Worm (Caenorhabditis elegans) whole organism, mixed stage, embryonic: ENCODE data around the gene C45H4.21.

Source experiments
- M03D4.4 ChIP-seq: sonication (generic microtip); optimal IDR thresholded peaks from 2 replicates; lab custom pipeline; 2017; ENCODE audit warnings: mild to moderate bottlenecking, missing genetic modification characterization, missing compliant biosample characterization
- bed-3 ChIP-seq: fragments of 200-800 bp; sonication (Bioruptor generic); optimal IDR thresholded peaks from 3 replicates; lab custom pipeline; 2018; ENCODE audit warnings: mild to moderate bottlenecking, missing genetic modification characterization, moderate library complexity, missing compliant biosample characterization
- blmp-1 ChIP-seq: fragments of 150-350 bp; optimal IDR thresholded peaks from 2 replicates; lab custom pipeline; 2014; ENCODE audit warnings: missing biosample characterization, missing genetic modification characterization
- ceh-39 ChIP-seq: fragments of 150-350 bp; optimal IDR thresholded peaks from 2 replicates; lab custom pipeline; 2014; ENCODE audit warnings: missing biosample characterization, missing genetic modification characterization
- ceh-43 ChIP-seq: fragments of 200-800 bp; sonication (Bioruptor generic); optimal IDR thresholded peaks from 2 replicates; lab custom pipeline; 2018; ENCODE audit warnings: mild to moderate bottlenecking, missing genetic modification characterization, moderate library complexity, missing compliant biosample characterization
- ceh-83 ChIP-seq: fragments of 200-800 bp; sonication (Bioruptor generic); optimal IDR thresholded peaks from 2 replicates; lab custom pipeline; 2018; ENCODE audit warnings: mild to moderate bottlenecking, missing genetic modification characterization, missing compliant biosample characterization
- ces-1 ChIP-seq: fragments of 150-350 bp; optimal IDR thresholded peaks from 2 replicates; lab custom pipeline; 2014; ENCODE audit warnings: missing biosample characterization, missing genetic modification reagents, missing genetic modification characterization
- drap-1 ChIP-seq: fragments of 200-800 bp; sonication (Bioruptor generic); optimal IDR thresholded peaks from 3 replicates; lab custom pipeline; 2018; ENCODE audit warnings: mild to moderate bottlenecking, missing genetic modification characterization, missing compliant biosample characterization
- elt-3 ChIP-seq: fragments of 150-350 bp; optimal IDR thresholded peaks from 2 replicates; lab custom pipeline; 2014; ENCODE audit warnings: missing biosample characterization, missing genetic modification characterization
- flh-1 ChIP-seq: fragments of 200-800 bp; sonication (Bioruptor generic); optimal IDR thresholded peaks from 2 replicates; lab custom pipeline; 2018; ENCODE audit warnings: mild to moderate bottlenecking, missing genetic modification characterization, moderate library complexity, missing compliant biosample characterization
- hlh-1 ChIP-seq: fragments of 150-350 bp; optimal IDR thresholded peaks from 2 replicates; lab custom pipeline; 2014; ENCODE audit warnings: missing biosample characterization, missing genetic modification reagents, missing genetic modification characterization
- lin-13 ChIP-seq: fragments of 150-350 bp; optimal IDR thresholded peaks from 2 replicates; lab custom pipeline; 2014; ENCODE audit warnings: missing biosample characterization, missing genetic modification characterization
- lin-32 ChIP-seq: fragments of 200-800 bp; sonication (Bioruptor generic); optimal IDR thresholded peaks from 2 replicates; lab custom pipeline; 2018; ENCODE audit warnings: mild to moderate bottlenecking, missing genetic modification characterization, missing compliant biosample characterization
- lsy-2 ChIP-seq: fragments of 150-350 bp; optimal IDR thresholded peaks from 2 replicates; lab custom pipeline; 2014; ENCODE audit warnings: missing biosample characterization, missing genetic modification characterization
- mab-5 ChIP-seq: fragments of 150-350 bp; optimal IDR thresholded peaks from 2 replicates; lab custom pipeline; 2014; ENCODE audit warnings: missing biosample characterization, missing genetic modification characterization
- mep-1 ChIP-seq: fragments of 150-350 bp; optimal IDR thresholded peaks from 2 replicates; lab custom pipeline; 2017; ENCODE audit warnings: missing biosample characterization, missing genetic modification reagents, missing genetic modification characterization, inconsistent platforms
- mls-2 ChIP-seq: sonication (generic microtip); optimal IDR thresholded peaks from 2 replicates; lab custom pipeline; 2016; ENCODE audit warnings: mild to moderate bottlenecking, missing genetic modification characterization, moderate library complexity, missing compliant biosample characterization
- nhr-12 ChIP-seq: fragments of 150-350 bp; optimal IDR thresholded peaks from 2 replicates; lab custom pipeline; 2014; ENCODE audit warnings: missing biosample characterization, missing genetic modification characterization
- nhr-2 ChIP-seq: fragments of 150-350 bp; optimal IDR thresholded peaks from 2 replicates; lab custom pipeline; 2014; ENCODE audit warnings: missing biosample characterization, missing genetic modification characterization
- nhr-28 ChIP-seq: fragments of 150-350 bp; optimal IDR thresholded peaks from 2 replicates; lab custom pipeline; 2014; ENCODE audit warnings: missing biosample characterization, missing genetic modification characterization
- nhr-76 ChIP-seq: sonication (generic microtip); optimal IDR thresholded peaks from 2 replicates; lab custom pipeline; 2017; ENCODE audit warnings: missing biosample characterization, missing genetic modification characterization
- pha-4 ChIP-seq: fragments of 150-350 bp; optimal IDR thresholded peaks from 2 replicates; lab custom pipeline; 2018; ENCODE audit warnings: missing biosample characterization, missing genetic modification reagents, missing genetic modification characterization
- sem-2 ChIP-seq: fragments of 200-800 bp; sonication (Bioruptor generic); optimal IDR thresholded peaks from 2 replicates; lab custom pipeline; 2018; ENCODE audit warnings: mild to moderate bottlenecking, missing genetic modification characterization, missing compliant biosample characterization
- snpc-4 ChIP-seq: fragments of 150-350 bp; optimal IDR thresholded peaks from 2 replicates; lab custom pipeline; 2014; ENCODE audit warnings: missing biosample characterization, missing genetic modification characterization
- sptf-1 ChIP-seq: sonication (generic microtip); optimal IDR thresholded peaks from 2 replicates; lab custom pipeline; 2017; ENCODE audit warnings: mild to moderate bottlenecking, missing genetic modification characterization, moderate library complexity, missing compliant biosample characterization
- tbx-8 ChIP-seq: fragments of 200-800 bp; sonication (Bioruptor generic); optimal IDR thresholded peaks from 2 replicates; lab custom pipeline; 2018; ENCODE audit warnings: mild to moderate bottlenecking, missing genetic modification characterization, moderate library complexity, missing compliant biosample characterization
- unc-120 ChIP-seq: sonication (generic microtip); optimal IDR thresholded peaks from 2 replicates; lab custom pipeline; 2017; ENCODE audit warnings: missing genetic modification characterization, missing compliant biosample characterization; ENCODE audit not compliant: poor library complexity, severe bottlenecking
- unc-39 ChIP-seq: fragments of 150-350 bp; optimal IDR thresholded peaks from 2 replicates; lab custom pipeline; 2014; ENCODE audit warnings: missing biosample characterization, missing genetic modification characterization
- unc-62 ChIP-seq: fragments of 150-350 bp; optimal IDR thresholded peaks from 2 replicates; lab custom pipeline; 2014; ENCODE audit warnings: missing biosample characterization, missing genetic modification reagents, missing genetic modification characterization
- ztf-11 ChIP-seq: fragments of 150-350 bp; optimal IDR thresholded peaks from 2 replicates; lab custom pipeline; 2014; ENCODE audit warnings: missing biosample characterization, missing genetic modification characterization

The C45H4.21 gene

DNA sequence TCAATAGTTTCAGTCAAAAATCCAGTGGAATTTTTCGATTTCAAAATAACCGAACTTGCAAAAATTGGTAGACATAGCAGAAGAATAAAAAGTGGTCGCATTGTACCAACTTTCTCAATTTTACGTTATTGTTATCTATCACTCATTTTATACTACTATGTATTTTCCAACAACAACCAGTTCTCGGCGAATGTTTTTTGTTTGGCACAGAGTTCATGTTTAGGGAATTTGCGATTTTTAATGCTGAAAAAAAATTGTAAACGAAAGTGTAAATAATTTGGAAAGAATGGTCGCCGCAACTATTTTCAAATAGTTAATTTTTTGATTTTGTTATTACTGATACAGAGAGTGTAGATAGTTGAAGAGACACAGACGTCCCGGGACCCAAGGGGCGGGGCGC lies at the start of gene C45H4.21:
Gene C45H4.21 (minus strand): TSS at position 101 of the 400 bp plus-strand sequence.
- TF ChIP-seq M03D4.4 (tag; lab: Kevin White, UChicago) (no peak), ces-1 (GFP tag; lab: Kevin White, UChicago) (no peak), lin-32 (GFP tag; lab: Kevin White, UChicago) (no peak), ztf-11 (tag; lab: Kevin White, UChicago) (no peak), ceh-83 (GFP tag; lab: Kevin White, UChicago) (no peak), snpc-4 (no peak), unc-120 (no peak), ceh-39 (tag; lab: Kevin White, UChicago) (no peak), mls-2 (no peak)

DNA sequence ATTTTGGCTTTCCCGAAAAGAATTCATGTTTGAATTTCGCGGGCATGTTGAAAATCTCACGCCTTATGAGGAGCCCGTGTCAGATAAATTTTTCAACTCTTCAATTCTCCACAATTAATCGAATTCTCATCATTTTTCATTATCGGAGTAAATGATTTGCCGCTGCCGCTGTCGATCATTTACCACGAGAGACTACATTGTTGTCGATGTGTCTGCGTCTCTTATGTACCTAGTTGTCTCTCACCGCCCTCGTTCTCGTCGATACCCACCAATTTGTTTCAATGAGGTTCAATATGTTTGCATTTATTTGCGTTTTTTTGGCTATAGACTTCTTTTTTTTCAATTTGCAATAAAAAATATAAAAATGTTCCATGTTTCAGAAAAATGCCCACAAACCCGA lies 42.8 kb upstream of the C45H4.21 start, which contains the start of gene nhr-13:
Gene nhr-13 (plus strand): TSS at position 369 of the 400 bp plus-strand sequence.
- no peak for TF ChIP-seq unc-62 (GFP tag; lab: Kevin White, UChicago)
- TF ChIP-seq unc-39 = no peak
- TF ChIP-seq nhr-28 = no peak
- no peak for TF ChIP-seq elt-3
- TF ChIP-seq lsy-2 (tag; lab: Kevin White, UChicago) = no peak
- TF ChIP-seq mab-5 (tag; lab: Kevin White, UChicago) = no peak
- no peak for TF ChIP-seq M03D4.4 (tag; lab: Kevin White, UChicago)
- TF ChIP-seq mep-1 (tag; lab: Kevin White, UChicago) = no peak
- no peak for TF ChIP-seq nhr-76 (tag; lab: Kevin White, UChicago)
- no peak for TF ChIP-seq bed-3 (GFP tag; lab: Kevin White, UChicago)
- no peak for TF ChIP-seq sem-2 (GFP tag; lab: Kevin White, UChicago)
- TF ChIP-seq ceh-83 (GFP tag; lab: Kevin White, UChicago) = no peak
- TF ChIP-seq nhr-12 (tag; lab: Kevin White, UChicago) = no peak
- TF ChIP-seq drap-1 = no peak
- no peak for TF ChIP-seq pha-4

DNA sequence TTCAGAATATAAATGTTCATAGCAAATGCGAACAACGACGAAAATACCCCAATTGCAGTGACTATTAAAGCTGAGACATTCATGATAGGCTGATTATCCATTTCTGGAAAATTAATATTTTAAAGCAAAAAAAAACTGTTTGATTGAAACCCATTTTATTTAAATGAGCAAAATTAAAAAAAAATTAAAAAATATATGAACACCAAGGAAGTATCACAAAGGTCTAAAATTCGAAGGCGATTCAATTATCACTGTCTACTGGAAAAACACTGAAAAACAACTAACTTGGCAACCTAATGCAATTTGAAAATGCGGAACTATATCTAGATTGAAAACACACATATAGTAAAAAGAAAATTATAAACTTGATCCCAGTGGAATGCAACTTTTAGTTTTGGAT lies 41.8 kb upstream of the C45H4.21 start, which contains the start of gene srbc-42:
Gene srbc-42 (minus strand): TSS at position 101 of the 400 bp plus-strand sequence.
- TF ChIP-seq mab-5 (tag; lab: Kevin White, UChicago) = no peak
- TF ChIP-seq sptf-1 = no peak
- no peak for TF ChIP-seq blmp-1 (tag; lab: Kevin White, UChicago)
- no peak for TF ChIP-seq ceh-83 (GFP tag; lab: Kevin White, UChicago)
- no peak for TF ChIP-seq nhr-12 (tag; lab: Kevin White, UChicago)
- TF ChIP-seq flh-1 (GFP tag; lab: Kevin White, UChicago) = no peak
- TF ChIP-seq ceh-39 (tag; lab: Kevin White, UChicago) = no peak
- TF ChIP-seq mls-2 = no peak
- TF ChIP-seq unc-39 = no peak
- no peak for TF ChIP-seq hlh-1 (tag; lab: Kevin White, UChicago)
- TF ChIP-seq bed-3 (GFP tag; lab: Kevin White, UChicago) = no peak

DNA sequence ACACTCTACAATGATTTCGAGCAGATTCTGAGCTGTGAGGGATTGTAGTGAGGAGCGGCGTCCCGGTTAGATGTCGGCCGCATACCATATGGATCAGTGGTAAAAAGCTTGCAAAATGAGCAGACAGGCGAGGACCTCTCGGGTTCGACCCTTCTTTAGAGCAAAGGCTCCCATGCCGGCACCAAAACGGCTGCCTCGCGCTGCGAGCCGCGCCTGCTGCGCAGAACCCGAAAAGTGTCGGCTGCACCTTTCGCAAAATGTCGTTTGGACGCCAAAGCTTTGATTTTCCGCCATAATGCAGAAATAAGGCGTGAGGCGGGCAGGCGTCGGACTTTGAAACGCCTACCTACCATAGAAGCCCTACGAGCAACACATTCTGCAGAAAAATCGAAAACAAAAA lies 41.1 kb upstream of the C45H4.21 start:
- TF ChIP-seq ceh-39 (tag; lab: Kevin White, UChicago) (no peak), M03D4.4 (tag; lab: Kevin White, UChicago) (no peak), mls-2 (no peak), lin-13 (tag; lab: Kevin White, UChicago) (no peak), unc-39 (no peak)

DNA sequence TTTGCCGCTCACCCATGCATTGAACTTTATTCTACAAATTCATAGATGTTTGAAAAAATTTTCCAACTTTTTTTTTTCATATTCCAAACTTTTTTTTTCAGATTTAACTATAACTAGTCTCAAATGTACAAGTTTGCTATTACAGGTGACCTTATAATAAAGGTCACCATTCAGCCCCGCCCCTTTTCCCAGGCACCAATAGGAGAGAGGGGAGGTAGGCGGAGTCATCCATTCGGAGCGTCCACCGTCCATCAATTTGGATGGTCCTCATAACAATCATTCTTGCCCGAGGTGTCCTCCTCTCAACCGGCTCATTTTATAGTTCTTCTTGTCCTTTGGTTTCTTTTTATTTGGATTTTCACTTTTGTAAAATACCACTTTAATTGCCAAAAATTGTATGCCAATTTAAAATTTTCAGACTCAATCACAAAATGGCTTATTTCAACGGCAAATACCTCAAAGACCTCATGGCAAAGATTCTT lies 38.6 kb upstream of the C45H4.21 start, which contains the start of gene Y5H2B.3:
Gene Y5H2B.3 (plus strand): TSS at position 432 of the 482 bp plus-strand sequence.
- no peak for TF ChIP-seq lsy-2 (tag; lab: Kevin White, UChicago)
- no peak for TF ChIP-seq tbx-8
- TF ChIP-seq lin-13 (tag; lab: Kevin White, UChicago) = no peak
- no peak for TF ChIP-seq sem-2 (GFP tag; lab: Kevin White, UChicago)
- TF ChIP-seq mep-1 (tag; lab: Kevin White, UChicago) = no peak
- TF ChIP-seq drap-1 = no peak
- no peak for TF ChIP-seq elt-3
- no peak for TF ChIP-seq ceh-39 (tag; lab: Kevin White, UChicago)
- TF ChIP-seq lin-32 (GFP tag; lab: Kevin White, UChicago) = no peak
- no peak for TF ChIP-seq nhr-2 (tag; lab: Kevin White, UChicago)
- TF ChIP-seq pha-4 = no peak
- TF ChIP-seq hlh-1 (tag; lab: Kevin White, UChicago) = no peak
- TF ChIP-seq ceh-43 (GFP tag; lab: Kevin White, UChicago) = no peak
- TF ChIP-seq blmp-1 (tag; lab: Kevin White, UChicago) = no peak
